Fruit fly (Drosophila melanogaster) whole organism, pupa: ENCODE measurements around the gene CG13896.

Source experiments
- CG10348 ChIP-seq: fragments of 200-800 bp; sonication (Bioruptor generic); IDR thresholded peaks from 2 replicates; pipeline ENCODE4 v1.3.6; 2022; ENCODE audit warnings: missing biosample characterization, missing genetic modification characterization
- CG12605 ChIP-seq: fragments of 200-800 bp; sonication (Bioruptor generic); IDR thresholded peaks from 2 replicates; pipeline ENCODE4 v1.3.6; 2022; ENCODE audit warnings: missing biosample characterization, missing genetic modification characterization
- CG13204 ChIP-seq: fragments of 200-800 bp; sonication (Bioruptor generic); optimal IDR thresholded peaks from 2 replicates; lab custom pipeline; 2018; ENCODE audit warnings: missing biosample characterization, mild to moderate bottlenecking, missing genetic modification characterization, moderate library complexity
- CG14655 ChIP-seq: fragments of 200-800 bp; sonication (Bioruptor generic); optimal IDR thresholded peaks from 3 replicates; lab custom pipeline; 2017; ENCODE audit warnings: mild to moderate bottlenecking, missing biosample characterization, missing genetic modification reagents, missing genetic modification characterization
- CG15710 ChIP-seq: fragments of 200-800 bp; sonication (Bioruptor generic); optimal IDR thresholded peaks from 2 replicates; lab custom pipeline; 2018; ENCODE audit warnings: missing biosample characterization, mild to moderate bottlenecking, missing genetic modification characterization, moderate library complexity
- CG17806 ChIP-seq: fragments of 200-800 bp; sonication (Bioruptor generic); optimal IDR thresholded peaks from 2 replicates; lab custom pipeline; 2018; ENCODE audit warnings: missing biosample characterization, mild to moderate bottlenecking, missing genetic modification characterization, moderate library complexity
- CG32121 ChIP-seq: fragments of 200-800 bp; sonication (Bioruptor generic); IDR thresholded peaks from 2 replicates; pipeline ENCODE4 v1.3.6; 2022; ENCODE audit warnings: missing biosample characterization, missing genetic modification characterization
- CG34367 ChIP-seq: fragments of 200-800 bp; sonication (Bioruptor generic); optimal IDR thresholded peaks from 2 replicates; lab custom pipeline; 2018; ENCODE audit warnings: missing biosample characterization, mild to moderate bottlenecking, missing genetic modification characterization
- CG4496 ChIP-seq: fragments of 200-800 bp; sonication (Bioruptor generic); IDR thresholded peaks from 3 replicates; pipeline ENCODE4 v1.3.6; 2022; ENCODE audit warnings: missing biosample characterization, missing genetic modification characterization
- CG8159 ChIP-seq: fragments of 200-800 bp; sonication (Bioruptor generic); optimal IDR thresholded peaks from 3 replicates; lab custom pipeline; 2018; ENCODE audit warnings: missing biosample characterization, mild to moderate bottlenecking, missing genetic modification characterization, moderate library complexity
- CG8301 ChIP-seq: fragments of 200-800 bp; sonication (Bioruptor generic); optimal IDR thresholded peaks from 2 replicates; lab custom pipeline; 2018; ENCODE audit warnings: missing biosample characterization, mild to moderate bottlenecking, missing genetic modification characterization
- CG9948 ChIP-seq: fragments of 200-800 bp; sonication (Bioruptor generic); optimal IDR thresholded peaks from 2 replicates; lab custom pipeline; 2018; ENCODE audit warnings: missing biosample characterization, mild to moderate bottlenecking, missing genetic modification characterization, moderate library complexity
- D1 ChIP-seq: fragments of 200-800 bp; sonication (Bioruptor generic); optimal IDR thresholded peaks from 2 replicates; lab custom pipeline; 2018; ENCODE audit warnings: missing biosample characterization, mild to moderate bottlenecking, missing genetic modification characterization, moderate library complexity
- EcR ChIP-seq: fragments of 200-800 bp; sonication (Bioruptor generic); optimal IDR thresholded peaks from 3 replicates; lab custom pipeline; 2019; ENCODE audit warnings: missing biosample characterization, missing genetic modification characterization, mild to moderate bottlenecking, moderate library complexity, missing genetic modification reagents
- Ets98B ChIP-seq: fragments of 200-800 bp; sonication (Bioruptor generic); IDR thresholded peaks from 2 replicates; pipeline ENCODE4 v1.3.6; 2022; ENCODE audit warnings: missing biosample characterization, missing genetic modification characterization
- Pif1A ChIP-seq: fragments of 200-800 bp; sonication (Bioruptor generic); optimal IDR thresholded peaks from 3 replicates; lab custom pipeline; 2016; ENCODE audit warnings: missing biosample characterization, missing genetic modification characterization
- Pif1B ChIP-seq: fragments of 200-800 bp; sonication (Bioruptor generic); optimal IDR thresholded peaks from 3 replicates; lab custom pipeline; 2016; ENCODE audit warnings: missing biosample characterization, missing genetic modification characterization
- Snoo ChIP-seq: fragments of 200-800 bp; sonication (Bioruptor generic); optimal IDR thresholded peaks from 3 replicates; lab custom pipeline; 2017; ENCODE audit warnings: missing biosample characterization, mild to moderate bottlenecking, missing genetic modification characterization, inconsistent platforms
- fd96Ca ChIP-seq: fragments of 200-800 bp; sonication (Bioruptor generic); IDR thresholded peaks from 3 replicates; pipeline ENCODE4 v1.3.6; 2022; ENCODE audit warnings: missing biosample characterization, missing genetic modification characterization
- gl ChIP-seq: fragments of 200-800 bp; sonication (Bioruptor generic); optimal IDR thresholded peaks from 2 replicates; lab custom pipeline; 2018; ENCODE audit warnings: missing biosample characterization, mild to moderate bottlenecking, missing genetic modification characterization
- rn ChIP-seq: fragments of 200-800 bp; sonication (Bioruptor generic); IDR thresholded peaks from 2 replicates; pipeline ENCODE4 v1.3.6; 2022; ENCODE audit warnings: missing biosample characterization, missing genetic modification characterization

CG13896 gene

dm6 chr3L:710345-710822 is 1.3 kb downstream of the CG13896 start, which contains the start of gene CkIIalpha-i3:
Gene CkIIalpha-i3, minus strand, starts transcription at chr3L:710607.
- TF ChIP-seq rn: no peak
- TF ChIP-seq D1 (tag; lab: Kevin White, UChicago): no peak
- TF ChIP-seq fd96Ca (GFP tag; lab: Robert Waterston, UW): no peak
- TF ChIP-seq Pif1A (GFP tag; lab: Kevin White, UChicago): no peak
- no peak for TF ChIP-seq CG4496

- TF ChIP-seq CG17806 (tag; lab: Kevin White, UChicago) (no peak), CG13204 (GFP tag; lab: Kevin White, UChicago) (no peak), CG10348 (GFP tag; lab: Robert Waterston, UW) (no peak), CG4496 (no peak), Pif1A (GFP tag; lab: Kevin White, UChicago) (no peak), CG8301 (no peak), CG34367 (tag; lab: Kevin White, UChicago) (no peak), CG8159 (tag; lab: Kevin White, UChicago) (no peak), rn (no peak)
Observed at dm6 chr3L:709882-710281, 1.8 kb downstream of the CG13896 start.

DNA sequence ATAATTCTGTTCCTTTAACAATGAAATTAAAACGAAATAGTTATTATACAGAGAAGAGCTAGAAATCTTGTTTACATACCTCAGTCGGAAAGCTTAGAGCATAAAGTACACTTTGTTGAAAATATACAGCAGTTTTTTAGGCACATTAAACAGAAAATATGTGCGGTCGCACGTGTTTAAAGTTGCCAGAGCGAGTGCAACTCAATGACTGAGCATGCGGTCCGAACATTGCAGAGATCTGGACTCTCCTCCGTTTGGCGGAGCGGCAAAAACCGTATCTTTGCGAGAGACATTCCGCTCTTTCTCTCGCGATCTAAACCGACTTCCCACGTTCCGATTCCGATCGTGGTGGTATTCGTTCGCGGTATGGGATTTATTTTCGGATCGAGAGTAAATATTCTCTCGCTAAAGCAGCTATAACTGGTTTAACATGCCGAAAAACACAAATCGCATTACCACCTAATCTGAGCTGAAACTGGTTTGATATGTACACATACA is 3.6 kb downstream of the CG13896 start, which contains the start of gene CG13895:
Gene CG13895 (minus strand): TSS at position 214 of the 498 bp plus-strand sequence.
- 0 out of 3 replicates have a peak, but pooled peaks have one; percentile 42 for TF ChIP-seq CG4496
- TF ChIP-seq CG9948 (tag; lab: Kevin White, UChicago): no peak
- TF ChIP-seq EcR: peak; percentile 20

DNA sequence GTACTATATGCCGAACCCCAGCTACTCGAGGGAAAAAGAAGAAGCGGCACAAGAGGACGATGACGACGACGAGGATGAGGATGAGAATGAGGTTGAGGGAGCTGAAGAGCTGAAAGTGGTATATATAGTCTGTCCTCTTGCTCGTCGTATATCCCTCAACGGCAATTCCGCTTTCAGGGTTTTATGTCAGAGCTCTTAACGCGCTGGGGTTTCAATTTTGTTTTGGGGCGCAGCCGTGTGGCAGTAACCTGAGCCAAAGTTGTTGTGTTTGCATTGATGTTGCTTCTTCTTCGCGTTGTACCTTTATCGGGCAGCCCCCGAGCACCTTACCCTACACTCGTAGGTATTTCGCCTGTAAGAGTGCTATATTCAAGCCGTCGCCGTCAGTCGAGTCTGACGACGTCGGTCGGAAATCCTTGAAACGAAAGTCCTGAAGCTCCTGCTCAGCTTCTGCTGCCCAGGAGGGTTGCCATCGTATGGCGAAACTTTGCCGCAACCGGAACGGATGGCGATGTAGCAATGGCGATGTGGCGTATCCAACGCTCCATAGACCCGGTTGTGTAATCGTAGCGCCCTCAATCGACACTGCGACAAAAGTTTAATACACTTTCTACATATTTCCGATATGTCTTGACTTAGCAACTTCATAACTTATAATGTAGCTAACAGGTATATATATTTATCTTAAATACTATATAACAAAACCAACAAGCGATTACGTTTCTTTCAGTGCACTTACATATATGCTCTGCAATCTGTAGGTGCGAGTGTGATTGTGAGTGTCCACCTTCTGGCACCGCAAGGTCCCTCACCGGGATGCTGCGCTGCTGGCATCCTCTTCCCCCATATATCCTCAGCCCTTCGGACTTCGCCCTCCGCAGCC is 6.7 kb downstream of the CG13896 start:
- TF ChIP-seq D1 (tag; lab: Kevin White, UChicago) (no peak), CG9948 (tag; lab: Kevin White, UChicago) (peak; percentile 47), CG32121 (GFP tag; lab: Robert Waterston, UW) (peak; percentile 47; the same call in 1 of the 2 replicates), CG15710 (tag; lab: Kevin White, UChicago) (peak; percentile 63), EcR (no peak), CG34367 (tag; lab: Kevin White, UChicago) (peak; percentile 50), CG8159 (tag; lab: Kevin White, UChicago) (peak; percentile 72), Ets98B (GFP tag; lab: Robert Waterston, UW) (peak; percentile 49), Pif1A (GFP tag; lab: Kevin White, UChicago) (peak; percentile 42), CG14655 (GFP tag; lab: Kevin White, UChicago) (peak; percentile 53), Pif1B (GFP tag; lab: Kevin White, UChicago) (no peak), CG8301 (peak; percentile 40), Snoo (peak; percentile 30), CG4496 (peak; percentile 70; the same call in 2 of the 3 replicates), gl (tag; lab: Kevin White, UChicago) (no peak), CG13204 (GFP tag; lab: Kevin White, UChicago) (no peak), CG17806 (tag; lab: Kevin White, UChicago) (peak; percentile 64), CG12605 (peak; percentile 49), rn (0 out of 2 replicates have a peak, but pooled peaks have one; percentile 39), fd96Ca (GFP tag; lab: Robert Waterston, UW) (peak; percentile 45; the same call in 1 of the 3 replicates), CG10348 (GFP tag; lab: Robert Waterston, UW) (no peak)

DNA sequence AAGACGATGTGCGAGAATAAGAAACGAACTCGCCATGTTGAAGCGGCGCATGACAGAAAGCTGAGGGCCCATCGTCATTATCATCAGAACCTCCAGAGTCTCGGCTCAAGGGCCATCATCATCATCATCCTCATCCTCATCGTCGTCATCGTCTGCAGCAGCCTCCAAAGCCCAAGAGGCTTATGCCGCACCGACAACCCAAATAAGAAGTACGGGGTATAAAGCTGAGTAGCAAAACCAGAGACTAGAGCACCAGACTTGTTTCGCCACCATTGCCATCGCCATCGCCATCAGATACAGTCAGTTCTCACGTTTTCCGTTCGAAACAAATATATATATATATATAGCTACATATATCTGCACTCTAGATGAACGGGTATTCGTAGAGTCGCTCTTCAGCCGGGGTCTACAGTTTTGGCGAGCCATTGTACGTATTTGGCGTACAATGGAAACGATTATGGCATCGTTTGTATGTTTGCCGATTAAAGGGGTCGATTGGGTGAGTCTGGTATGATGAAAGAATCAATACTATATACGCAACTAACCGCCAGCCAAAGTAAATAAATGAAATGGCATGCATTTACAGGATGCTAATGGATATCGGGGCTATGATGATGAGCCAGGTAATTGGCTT is 8.4 kb downstream of the CG13896 start:
- TF ChIP-seq CG12605 (no peak), Pif1B (GFP tag; lab: Kevin White, UChicago) (no peak), rn (no peak), CG9948 (tag; lab: Kevin White, UChicago) (no peak), EcR (peak; percentile 12)

- TF ChIP-seq EcR: peak; percentile 73
- TF ChIP-seq CG32121 (GFP tag; lab: Robert Waterston, UW): no peak
- 0 out of 3 replicates have a peak, but pooled peaks have one; percentile 9 for TF ChIP-seq CG4496
- TF ChIP-seq D1 (tag; lab: Kevin White, UChicago): no peak
- no peak for TF ChIP-seq CG8159 (tag; lab: Kevin White, UChicago)
Observed at dm6 chr3L:701798-702635, 9.6 kb downstream of the CG13896 start.
